Worm (Caenorhabditis elegans) whole organism, young adult: ENCODE results near the gene Y82E9BR.10.

ENCODE experiments used
- F49E8.2 ChIP-seq: sonication (generic microtip); optimal IDR thresholded peaks from 3 replicates; lab custom pipeline; 2017; ENCODE audit warnings: missing genetic modification characterization, mild to moderate bottlenecking, missing compliant biosample characterization, antibody characterized with exemption, moderate library complexity; ENCODE audit not compliant: insufficient read depth
- ama-1 ChIP-seq, 3 experiments: fragments of 150-350 bp in 1 of 3; sonication (generic microtip) in 2 of 3; optimal IDR thresholded peaks; 2 replicates each; lab custom pipeline; 2014 to 2018; ENCODE audit warnings: missing biosample characterization in 2 of 3, missing genetic modification characterization in 2 of 3, missing genetic modification reagents in 2 of 3
- nhr-179 ChIP-seq: sonication (generic microtip); optimal IDR thresholded peaks from 2 replicates; lab custom pipeline; 2016; ENCODE audit warnings: mild to moderate bottlenecking, missing genetic modification characterization, missing compliant biosample characterization
- ztf-18 ChIP-seq: sonication (generic microtip); optimal IDR thresholded peaks from 2 replicates; lab custom pipeline; 2016; ENCODE audit warnings: missing genotype, mild to moderate bottlenecking, missing genetic modification characterization, missing compliant biosample characterization

- TF ChIP-seq ama-1 (optimal IDR thresholded peaks at IDR 0.05; lab: Kevin White, UChicago) = no peak
- no peak for TF ChIP-seq ama-1 (GFP tag; optimal IDR thresholded peaks at IDR 0.05; lab: Kevin White, UChicago)
- TF ChIP-seq nhr-179 (tag; lab: Kevin White, UChicago) = no peak
- no peak for TF ChIP-seq F49E8.2 (tag; lab: Kevin White, UChicago)
- no peak for TF ChIP-seq ztf-18
These were observed 17.4 kb upstream of the Y82E9BR.10 start for ce11 chrIII:1392763-1393162.
